Worm (Caenorhabditis elegans): ENCODE results near the gene lars-1.

Gene lars-1

ce11 chrIII:4221527-4221926 is 34.9 kb upstream of the lars-1 start:
- TF ChIP-seq lsy-12 (tag; optimal IDR thresholded peaks at IDR 0.05) (no peak), nfya-1 (tag; optimal IDR thresholded peaks at IDR 0.05; ENCODE audit: insufficient read depth) (peak; percentile 30), nhr-77 (tag; optimal IDR thresholded peaks at IDR 0.05) (no peak), unc-39 (tag; optimal IDR thresholded peaks at IDR 0.05) (no peak), tbx-2 (tag; optimal IDR thresholded peaks at IDR 0.05) (no peak), skn-1 (tag; optimal IDR thresholded peaks at IDR 0.05) (no peak), aly-2 (tag; optimal IDR thresholded peaks at IDR 0.05) (no peak), nhr-25 (tag; optimal IDR thresholded peaks at IDR 0.05) (no peak)

DNA sequence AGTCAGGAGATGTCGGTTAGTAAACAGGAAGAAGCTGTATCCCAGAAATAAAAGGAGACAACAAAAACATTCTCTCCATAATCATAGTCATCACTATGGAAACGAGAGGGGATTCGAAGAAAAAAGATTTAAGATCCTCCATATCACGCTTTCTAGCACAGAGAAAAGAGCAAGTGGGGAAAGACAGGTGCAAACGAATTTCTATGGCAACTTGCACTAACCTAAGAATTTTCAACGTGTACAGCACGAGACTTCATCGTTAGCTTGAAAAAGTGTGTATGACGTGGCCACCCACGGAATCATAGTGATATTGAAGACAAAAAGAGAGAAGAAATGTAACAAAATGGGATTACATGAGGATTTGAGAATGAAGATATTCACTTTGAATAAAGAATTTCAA is 34.3 kb upstream of the lars-1 start:
- TF ChIP-seq nhr-76 (tag; optimal IDR thresholded peaks at IDR 0.05) (no peak), fos-1 (tag; optimal IDR thresholded peaks at IDR 0.05) (no peak), nhr-237 (tag; optimal IDR thresholded peaks at IDR 0.05) (no peak), fkh-10 (GFP tag; optimal IDR thresholded peaks at IDR 0.05) (no peak), nhr-77 (tag; optimal IDR thresholded peaks at IDR 0.05) (no peak), jun-1 (tag; optimal IDR thresholded peaks at IDR 0.05) (no peak)

DNA sequence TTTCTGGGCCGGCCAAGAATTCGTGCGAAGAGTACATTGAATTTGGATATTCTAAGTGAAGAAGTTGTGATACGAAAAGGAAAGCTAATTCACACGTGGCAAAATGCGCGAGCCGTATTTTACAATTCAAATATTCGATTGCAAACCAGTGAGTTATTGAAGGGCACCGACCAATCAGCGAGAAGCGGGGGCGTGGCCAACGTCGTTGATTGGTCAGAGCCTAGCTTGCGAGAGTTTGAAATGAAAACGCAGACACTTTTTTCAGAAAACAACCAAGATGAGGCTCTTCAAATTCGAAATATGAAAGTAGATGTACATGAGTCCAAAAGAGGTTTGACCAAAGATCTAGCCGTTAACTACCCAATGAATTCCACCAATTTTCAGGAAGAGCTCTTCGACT is 24.1 kb upstream of the lars-1 start:
- TF ChIP-seq ceh-82 (tag; optimal IDR thresholded peaks at IDR 0.05): no peak
- TF ChIP-seq fkh-2 (tag; optimal IDR thresholded peaks at IDR 0.05): no peak
- TF ChIP-seq nfya-1 (tag; optimal IDR thresholded peaks at IDR 0.05; ENCODE audit: insufficient read depth): peak; percentile 93

DNA sequence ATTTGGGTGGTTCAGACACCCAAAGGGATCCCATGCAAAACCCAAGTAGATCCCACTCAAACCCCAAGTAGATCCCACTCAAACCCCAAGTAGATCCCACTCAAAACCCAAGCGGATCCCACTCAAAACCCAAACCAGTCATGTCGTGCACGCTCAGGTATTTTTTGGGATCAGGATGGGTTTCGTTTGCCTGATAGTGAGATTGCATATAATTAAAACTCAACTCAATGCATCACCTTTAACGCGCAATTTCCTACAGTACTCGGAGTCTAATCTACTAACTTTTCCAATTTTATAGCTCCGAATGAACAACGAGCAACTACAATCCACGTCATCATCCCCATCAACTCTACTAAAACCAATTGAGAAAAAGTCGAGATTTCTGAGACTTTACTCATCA is 22.6 kb upstream of the lars-1 start, which contains the start of gene phlp-2:
Gene phlp-2, plus strand, starts transcription at position 301 of the 400 bp plus-strand sequence.
- TF ChIP-seq aly-2 (tag; optimal IDR thresholded peaks at IDR 0.05): no peak
- no peak for TF ChIP-seq fos-1 (tag; optimal IDR thresholded peaks at IDR 0.05)
- TF ChIP-seq jun-1 (tag; optimal IDR thresholded peaks at IDR 0.05): no peak
- no peak for TF ChIP-seq hmg-11 (tag; optimal IDR thresholded peaks at IDR 0.05)
- no peak for TF ChIP-seq ama-1 (optimal IDR thresholded peaks at IDR 0.05)
- TF ChIP-seq snpc-4 (tag; optimal IDR thresholded peaks at IDR 0.05): no peak
- no peak for TF ChIP-seq R02D3.7 (tag; optimal IDR thresholded peaks at IDR 0.05)

DNA sequence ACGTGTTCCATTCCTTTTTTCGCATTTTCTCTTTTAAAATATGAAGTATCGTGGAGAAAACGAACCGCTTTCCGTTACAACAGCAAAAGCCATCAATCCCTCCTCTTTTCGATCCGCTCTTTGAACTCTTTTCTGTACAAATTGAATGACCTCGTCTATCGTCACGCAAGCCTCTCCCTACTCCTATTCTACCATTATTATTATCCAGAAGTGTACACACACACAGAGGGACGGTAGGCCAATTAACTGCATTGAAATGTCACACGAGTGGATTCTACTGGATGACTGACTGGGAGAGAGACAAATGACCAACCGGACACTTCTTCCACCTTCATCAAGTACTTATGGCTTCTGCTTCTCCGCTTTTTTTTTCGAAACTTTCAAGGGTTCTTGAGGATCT is 21.6 kb upstream of the lars-1 start:
- TF ChIP-seq daf-12 (tag; optimal IDR thresholded peaks at IDR 0.05): no peak
- no peak for TF ChIP-seq ama-1 (optimal IDR thresholded peaks at IDR 0.05)
- TF ChIP-seq nhr-43 (tag; optimal IDR thresholded peaks at IDR 0.05; ENCODE audit: poor library complexity, severe bottlenecking): no peak
- no peak for TF ChIP-seq skn-1 (tag; optimal IDR thresholded peaks at IDR 0.05)
- no peak for TF ChIP-seq R02D3.7 (tag; optimal IDR thresholded peaks at IDR 0.05)
- no peak for TF ChIP-seq elt-1 (tag; optimal IDR thresholded peaks at IDR 0.05)
- no peak for TF ChIP-seq ceh-16 (tag; optimal IDR thresholded peaks at IDR 0.05)
- TF ChIP-seq eor-1 (tag; optimal IDR thresholded peaks at IDR 0.05): no peak
- no peak for TF ChIP-seq nhr-23 (tag; optimal IDR thresholded peaks at IDR 0.05)
- TF ChIP-seq unc-62 (GFP tag; optimal IDR thresholded peaks at IDR 0.05): no peak
- no peak for TF ChIP-seq sea-2 (GFP tag; optimal IDR thresholded peaks at IDR 0.05)
- no peak for TF ChIP-seq mml-1 (tag; optimal IDR thresholded peaks at IDR 0.05)
- no peak for TF ChIP-seq hmg-11 (tag; optimal IDR thresholded peaks at IDR 0.05)
- no peak for TF ChIP-seq fkh-2 (tag; optimal IDR thresholded peaks at IDR 0.05)
- no peak for TF ChIP-seq ZK546.5 (tag; optimal IDR thresholded peaks at IDR 0.05)
- no peak for TF ChIP-seq elt-2 (tag; optimal IDR thresholded peaks at IDR 0.05)
- no peak for TF ChIP-seq nhr-28 (tag; optimal IDR thresholded peaks at IDR 0.05)

- peak; percentile 11 for TF ChIP-seq nfya-1 (tag; optimal IDR thresholded peaks at IDR 0.05; ENCODE audit: insufficient read depth)
- TF ChIP-seq unc-62 (GFP tag; optimal IDR thresholded peaks at IDR 0.05): no peak
These were observed 19.2 kb upstream of the lars-1 start, which contains the start of gene R74.8 for ce11 chrIII:4205751-4206327. Gene R74.8, plus strand, starts transcription at chrIII:4206277.

DNA sequence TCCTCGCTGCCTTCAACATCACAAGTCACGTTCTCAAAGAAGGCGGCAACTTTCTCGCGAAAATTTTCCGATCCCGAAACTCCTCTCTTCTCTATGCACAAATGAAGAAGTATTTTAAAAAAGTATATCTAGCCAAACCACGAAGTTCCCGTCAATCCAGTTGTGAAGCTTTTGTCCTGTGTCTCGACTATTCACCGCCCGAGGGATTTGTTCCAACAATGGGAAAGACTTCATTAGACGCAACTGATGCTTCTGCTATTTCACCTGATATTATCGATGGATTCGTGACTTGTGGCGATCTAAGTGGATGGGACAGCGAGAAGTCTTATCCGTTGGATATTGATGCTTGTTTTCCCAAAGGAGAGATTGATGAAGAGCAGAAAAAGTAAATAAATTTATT is 18.4 kb upstream of the lars-1 start:
- TF ChIP-seq nhr-25 (tag; optimal IDR thresholded peaks at IDR 0.05) (no peak), zag-1 (tag; optimal IDR thresholded peaks at IDR 0.05) (no peak), fkh-10 (GFP tag; optimal IDR thresholded peaks at IDR 0.05) (no peak), R02D3.7 (tag; optimal IDR thresholded peaks at IDR 0.05) (no peak), skn-1 (tag; optimal IDR thresholded peaks at IDR 0.05) (no peak), elt-2 (tag; optimal IDR thresholded peaks at IDR 0.05) (no peak), nhr-12 (tag; optimal IDR thresholded peaks at IDR 0.05) (no peak), elt-1 (tag; optimal IDR thresholded peaks at IDR 0.05) (no peak)

Measured in whole organism, L3 larva.